Worm (Caenorhabditis elegans) whole organism, mixed stage, embryonic: ENCODE data around the gene ubc-26.
A peak's percentile ranks its signal among the peaks of the same experiment; 100 is the strongest.

ENCODE experiments used
- M03D4.4 ChIP-seq: sonication (generic microtip); optimal IDR thresholded peaks from 2 replicates; lab custom pipeline; 2017; ENCODE audit warnings: mild to moderate bottlenecking, missing genetic modification characterization, missing compliant biosample characterization
- blmp-1 ChIP-seq: fragments of 150-350 bp; optimal IDR thresholded peaks from 2 replicates; lab custom pipeline; 2014; ENCODE audit warnings: missing biosample characterization, missing genetic modification characterization
- ceh-43 ChIP-seq: fragments of 200-800 bp; sonication (Bioruptor generic); optimal IDR thresholded peaks from 2 replicates; lab custom pipeline; 2018; ENCODE audit warnings: mild to moderate bottlenecking, missing genetic modification characterization, moderate library complexity, missing compliant biosample characterization
- ceh-83 ChIP-seq: fragments of 200-800 bp; sonication (Bioruptor generic); optimal IDR thresholded peaks from 2 replicates; lab custom pipeline; 2018; ENCODE audit warnings: mild to moderate bottlenecking, missing genetic modification characterization, missing compliant biosample characterization
- ces-1 ChIP-seq: fragments of 150-350 bp; optimal IDR thresholded peaks from 2 replicates; lab custom pipeline; 2014; ENCODE audit warnings: missing biosample characterization, missing genetic modification reagents, missing genetic modification characterization
- cnd-1 ChIP-seq: fragments of 200-800 bp; sonication (Bioruptor generic); optimal IDR thresholded peaks from 2 replicates; lab custom pipeline; 2018; ENCODE audit warnings: mild to moderate bottlenecking, missing genetic modification characterization, missing compliant biosample characterization
- elt-1 ChIP-seq: sonication (generic microtip); optimal IDR thresholded peaks from 2 replicates; lab custom pipeline; 2017; ENCODE audit warnings: missing genetic modification characterization, mild to moderate bottlenecking, missing compliant biosample characterization, antibody characterized with exemption, moderate library complexity, borderline replicate concordance; ENCODE audit not compliant: insufficient read depth
- elt-3 ChIP-seq: fragments of 150-350 bp; optimal IDR thresholded peaks from 2 replicates; lab custom pipeline; 2014; ENCODE audit warnings: missing biosample characterization, missing genetic modification characterization
- flh-1 ChIP-seq: fragments of 200-800 bp; sonication (Bioruptor generic); optimal IDR thresholded peaks from 2 replicates; lab custom pipeline; 2018; ENCODE audit warnings: mild to moderate bottlenecking, missing genetic modification characterization, moderate library complexity, missing compliant biosample characterization
- ham-2 ChIP-seq: fragments of 200-800 bp; sonication (Bioruptor generic); optimal IDR thresholded peaks from 2 replicates; lab custom pipeline; 2018; ENCODE audit warnings: mild to moderate bottlenecking, missing genetic modification characterization, missing compliant biosample characterization
- hlh-1 ChIP-seq: fragments of 150-350 bp; optimal IDR thresholded peaks from 2 replicates; lab custom pipeline; 2014; ENCODE audit warnings: missing biosample characterization, missing genetic modification reagents, missing genetic modification characterization
- lin-13 ChIP-seq: fragments of 150-350 bp; optimal IDR thresholded peaks from 2 replicates; lab custom pipeline; 2014; ENCODE audit warnings: missing biosample characterization, missing genetic modification characterization
- lin-32 ChIP-seq: fragments of 200-800 bp; sonication (Bioruptor generic); optimal IDR thresholded peaks from 2 replicates; lab custom pipeline; 2018; ENCODE audit warnings: mild to moderate bottlenecking, missing genetic modification characterization, missing compliant biosample characterization
- lsy-2 ChIP-seq: fragments of 150-350 bp; optimal IDR thresholded peaks from 2 replicates; lab custom pipeline; 2014; ENCODE audit warnings: missing biosample characterization, missing genetic modification characterization
- mab-5 ChIP-seq: fragments of 150-350 bp; optimal IDR thresholded peaks from 2 replicates; lab custom pipeline; 2014; ENCODE audit warnings: missing biosample characterization, missing genetic modification characterization
- mep-1 ChIP-seq: fragments of 150-350 bp; optimal IDR thresholded peaks from 2 replicates; lab custom pipeline; 2017; ENCODE audit warnings: missing biosample characterization, missing genetic modification reagents, missing genetic modification characterization, inconsistent platforms
- mls-2 ChIP-seq: sonication (generic microtip); optimal IDR thresholded peaks from 2 replicates; lab custom pipeline; 2016; ENCODE audit warnings: mild to moderate bottlenecking, missing genetic modification characterization, moderate library complexity, missing compliant biosample characterization
- nhr-12 ChIP-seq: fragments of 150-350 bp; optimal IDR thresholded peaks from 2 replicates; lab custom pipeline; 2014; ENCODE audit warnings: missing biosample characterization, missing genetic modification characterization
- nhr-2 ChIP-seq: fragments of 150-350 bp; optimal IDR thresholded peaks from 2 replicates; lab custom pipeline; 2014; ENCODE audit warnings: missing biosample characterization, missing genetic modification characterization
- nhr-76 ChIP-seq: sonication (generic microtip); optimal IDR thresholded peaks from 2 replicates; lab custom pipeline; 2017; ENCODE audit warnings: missing biosample characterization, missing genetic modification characterization
- sem-2 ChIP-seq: fragments of 200-800 bp; sonication (Bioruptor generic); optimal IDR thresholded peaks from 2 replicates; lab custom pipeline; 2018; ENCODE audit warnings: mild to moderate bottlenecking, missing genetic modification characterization, missing compliant biosample characterization
- tbx-8 ChIP-seq: fragments of 200-800 bp; sonication (Bioruptor generic); optimal IDR thresholded peaks from 2 replicates; lab custom pipeline; 2018; ENCODE audit warnings: mild to moderate bottlenecking, missing genetic modification characterization, moderate library complexity, missing compliant biosample characterization
- unc-120 ChIP-seq: sonication (generic microtip); optimal IDR thresholded peaks from 2 replicates; lab custom pipeline; 2017; ENCODE audit warnings: missing genetic modification characterization, missing compliant biosample characterization; ENCODE audit not compliant: poor library complexity, severe bottlenecking
- unc-39 ChIP-seq: fragments of 150-350 bp; optimal IDR thresholded peaks from 2 replicates; lab custom pipeline; 2014; ENCODE audit warnings: missing biosample characterization, missing genetic modification characterization
- ztf-11 ChIP-seq: fragments of 150-350 bp; optimal IDR thresholded peaks from 2 replicates; lab custom pipeline; 2014; ENCODE audit warnings: missing biosample characterization, missing genetic modification characterization

Gene ubc-26

DNA sequence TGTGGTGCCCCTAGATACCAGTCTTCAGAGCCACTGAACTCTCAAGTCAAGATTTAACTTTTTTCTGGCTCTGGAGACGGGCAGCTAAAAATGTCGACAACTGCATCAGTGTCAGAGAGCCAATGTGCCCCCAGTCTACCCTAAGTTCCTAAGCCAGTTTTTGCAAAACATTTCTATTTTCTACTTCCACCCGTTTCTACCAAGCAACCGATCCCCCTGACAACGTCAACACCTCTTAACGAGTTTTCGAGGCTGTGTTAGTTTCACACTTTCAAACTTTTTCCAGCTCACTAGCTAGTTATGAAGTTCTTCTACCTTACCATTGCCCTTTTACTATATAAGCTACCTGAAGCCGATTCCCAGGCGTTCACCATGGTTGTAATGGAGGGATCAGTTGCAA lies 35.9 kb downstream of the ubc-26 start, which contains the start of gene Y110A2AL.5:
TSS of gene Y110A2AL.5 (plus strand) at position 301 of the 400 bp plus-strand sequence.
- TF ChIP-seq ztf-11 (tag; lab: Kevin White, UChicago) (no peak), mep-1 (tag; lab: Kevin White, UChicago) (no peak), lin-32 (GFP tag; lab: Kevin White, UChicago) (no peak), elt-3 (no peak), ham-2 (GFP tag; lab: Kevin White, UChicago) (no peak), elt-1 (no peak), mab-5 (tag; lab: Kevin White, UChicago) (no peak), M03D4.4 (tag; lab: Kevin White, UChicago) (no peak), sem-2 (GFP tag; lab: Kevin White, UChicago) (no peak), ceh-43 (GFP tag; lab: Kevin White, UChicago) (no peak), unc-39 (tag; lab: Kevin White, UChicago) (no peak), lin-13 (tag; lab: Kevin White, UChicago) (no peak), hlh-1 (no peak), ceh-83 (GFP tag; lab: Kevin White, UChicago) (no peak), unc-120 (tag; lab: Kevin White, UChicago) (no peak), lsy-2 (tag; lab: Kevin White, UChicago) (no peak), mls-2 (tag; lab: Kevin White, UChicago) (no peak), nhr-12 (tag; lab: Kevin White, UChicago) (no peak)

DNA sequence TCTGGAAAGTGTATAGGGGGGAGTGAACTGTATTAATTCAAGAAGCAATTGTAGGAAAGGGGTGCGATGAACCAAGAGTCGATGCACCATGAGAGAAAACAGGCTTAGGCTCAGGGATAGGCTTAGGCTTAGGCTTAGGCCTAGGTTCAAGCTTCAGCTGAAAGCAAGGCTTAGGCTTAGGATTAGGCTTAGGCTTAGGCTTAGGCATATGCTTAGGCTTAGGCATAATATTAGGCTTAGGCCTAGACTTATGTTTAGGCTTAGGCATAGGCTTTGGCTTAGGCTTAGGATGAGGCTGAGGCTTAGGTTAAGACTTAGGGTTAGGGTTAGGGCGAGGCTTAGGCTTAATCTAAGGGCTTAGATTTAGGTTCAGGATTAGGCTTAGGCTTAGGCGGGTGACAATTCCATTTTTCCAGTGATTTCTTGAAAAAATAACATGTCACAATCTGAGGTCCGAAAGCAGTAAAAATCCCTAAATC lies 37.6 kb downstream of the ubc-26 start:
- TF ChIP-seq sem-2 (GFP tag; lab: Kevin White, UChicago) (no peak), ham-2 (GFP tag; lab: Kevin White, UChicago) (peak; percentile 23)

DNA sequence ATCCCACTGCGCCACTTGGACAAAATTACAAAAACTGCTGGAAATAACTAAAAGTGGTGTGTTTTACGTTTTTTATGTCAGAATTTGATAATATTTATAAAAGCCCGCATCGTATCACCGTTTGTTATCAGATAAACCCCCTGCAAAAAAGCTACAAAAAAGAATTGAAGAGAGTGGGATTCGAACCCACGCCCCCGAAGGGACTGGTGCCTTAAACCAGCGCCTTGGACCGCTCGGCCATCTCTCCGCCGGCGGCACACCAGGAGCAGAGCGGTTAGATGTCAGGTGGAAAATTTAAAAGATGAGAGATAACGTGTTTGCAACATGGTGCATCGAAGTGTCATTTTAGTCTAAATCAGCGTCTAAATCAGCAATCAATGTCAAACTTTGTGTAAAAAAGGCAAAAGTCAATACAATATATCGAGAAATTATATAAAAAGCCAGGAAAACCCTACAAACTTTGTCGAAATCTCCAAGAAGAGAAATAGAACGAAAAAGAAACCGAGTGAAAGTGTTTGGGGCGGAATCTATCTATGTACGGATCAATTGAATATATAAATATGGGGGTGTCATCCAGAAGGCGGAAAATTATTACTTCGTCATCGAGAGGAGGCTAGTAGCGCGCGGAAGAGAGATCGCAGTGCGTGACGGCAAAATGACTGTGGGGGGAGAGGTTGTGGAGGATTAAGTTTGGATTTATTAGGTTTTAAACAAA lies 38.6 kb downstream of the ubc-26 start:
- TF ChIP-seq mls-2 (tag; lab: Kevin White, UChicago) = peak; percentile 31
- peak; percentile 55 for TF ChIP-seq ceh-83 (GFP tag; lab: Kevin White, UChicago)
- TF ChIP-seq hlh-1 = no peak
- peak; percentile 14 for TF ChIP-seq ham-2 (GFP tag; lab: Kevin White, UChicago)
- TF ChIP-seq unc-120 (tag; lab: Kevin White, UChicago) = peak; percentile 49
- peak; percentile 74 for TF ChIP-seq blmp-1 (tag; lab: Kevin White, UChicago)

DNA sequence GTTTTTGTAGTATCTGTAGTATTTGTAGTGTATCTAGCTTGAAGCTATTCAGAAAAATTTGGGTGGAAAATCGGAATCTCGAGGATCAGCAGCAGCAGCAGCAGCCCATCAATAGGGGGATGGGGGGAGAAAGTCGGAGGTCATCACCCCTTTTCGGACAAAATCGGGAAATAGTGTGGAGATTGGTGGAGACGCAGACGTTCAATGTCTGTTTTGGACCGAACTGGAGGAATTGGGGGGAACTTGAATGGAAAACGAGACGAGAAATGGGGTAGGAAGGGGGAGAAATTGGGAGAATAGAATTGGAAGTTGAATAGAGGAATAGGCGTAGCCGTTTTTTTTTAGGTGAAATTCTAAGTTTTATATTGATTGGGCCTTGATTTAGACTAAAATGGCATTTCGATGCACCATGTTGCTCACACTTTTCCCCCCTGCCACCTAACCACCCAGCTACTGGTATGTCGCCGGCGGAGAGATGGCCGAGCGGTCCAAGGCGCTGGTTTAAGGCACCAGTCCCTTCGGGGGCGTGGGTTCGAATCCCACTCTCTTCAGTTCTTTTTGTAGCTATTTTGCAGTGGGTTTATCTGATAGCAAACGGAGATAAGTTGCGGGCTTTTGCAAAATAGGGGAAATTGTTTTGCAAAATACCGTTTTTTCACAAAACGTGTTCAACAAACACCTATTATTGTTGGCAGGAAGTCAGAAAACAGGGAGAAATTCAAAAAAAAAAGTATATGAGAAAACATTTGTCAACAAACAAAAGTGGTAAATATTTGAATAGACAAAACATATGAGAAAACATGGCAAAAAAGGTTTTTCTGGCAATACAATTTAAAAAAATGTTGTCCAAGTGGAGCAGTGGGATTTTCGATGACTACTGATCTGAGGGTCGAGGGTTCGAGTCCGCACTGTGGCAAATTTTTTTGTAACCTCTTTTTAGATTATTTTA lies 40.0 kb downstream of the ubc-26 start:
- TF ChIP-seq cnd-1 (tag; lab: Kevin White, UChicago) (peak; percentile 31), ceh-83 (GFP tag; lab: Kevin White, UChicago) (peak; percentile 48), nhr-2 (no peak), flh-1 (GFP tag; lab: Kevin White, UChicago) (no peak), mls-2 (tag; lab: Kevin White, UChicago) (peak; percentile 51)

DNA sequence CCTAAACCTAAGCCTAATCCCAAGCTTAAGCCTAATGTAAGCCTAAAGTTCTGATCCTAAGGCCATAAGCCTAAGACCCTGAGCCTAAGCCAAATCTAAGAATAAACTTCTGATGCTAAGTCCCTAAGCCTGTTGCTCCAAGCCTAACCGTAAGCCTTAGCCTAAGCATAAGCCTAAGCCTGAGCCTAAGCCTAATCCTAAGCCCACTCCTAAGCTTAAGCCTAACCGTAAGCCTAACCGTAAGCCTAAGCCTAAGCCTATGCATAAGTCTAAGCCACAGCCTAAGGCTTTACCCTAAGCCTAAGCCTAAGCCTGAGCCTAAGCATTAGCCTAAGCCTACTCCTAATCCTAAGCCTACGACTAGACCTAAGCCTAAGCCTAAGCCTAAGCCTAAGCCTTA lies 40.8 kb downstream of the ubc-26 start:
- TF ChIP-seq ham-2 (GFP tag; lab: Kevin White, UChicago) = peak; percentile 32
- no peak for TF ChIP-seq lin-13 (tag; lab: Kevin White, UChicago)

DNA sequence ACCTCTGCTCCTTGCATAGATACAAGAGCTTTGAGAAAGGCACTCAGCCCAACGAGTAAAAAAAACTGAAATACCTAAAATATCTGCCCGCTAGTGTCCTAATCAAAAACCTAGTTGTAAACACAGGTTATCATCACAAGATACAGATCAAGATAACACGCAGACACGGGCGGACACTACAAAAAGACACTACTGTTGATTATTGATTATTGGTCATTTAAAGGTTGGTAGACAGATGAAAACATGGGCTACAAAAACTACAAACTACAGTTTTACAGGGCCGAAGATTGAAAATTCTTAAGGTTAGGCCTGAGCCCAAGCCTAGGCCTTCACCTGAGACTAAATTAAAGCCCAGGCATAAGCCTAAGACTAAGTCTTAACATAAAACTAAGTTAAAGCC lies 41.3 kb downstream of the ubc-26 start:
- no peak for TF ChIP-seq mep-1 (tag; lab: Kevin White, UChicago)
- no peak for TF ChIP-seq nhr-76 (tag; lab: Kevin White, UChicago)
- TF ChIP-seq elt-1 = no peak
- no peak for TF ChIP-seq ceh-83 (GFP tag; lab: Kevin White, UChicago)
- TF ChIP-seq ces-1 (GFP tag; lab: Kevin White, UChicago) = no peak
- no peak for TF ChIP-seq ztf-11 (tag; lab: Kevin White, UChicago)
- no peak for TF ChIP-seq tbx-8 (GFP tag; lab: Kevin White, UChicago)
